Worm (Caenorhabditis elegans) whole organism, early embryonic: ENCODE data around the gene C24H12.8.

Experiments used
- sea-1 ChIP-seq: fragments of 200-800 bp; sonication (Bioruptor generic); conservative IDR thresholded peaks from 2 replicates; pipeline ENCODE4 v1.3.6; 2022; ENCODE audit warnings: missing genetic modification characterization, missing compliant biosample characterization
- tbx-37 ChIP-seq: fragments of 200-800 bp; sonication (Bioruptor generic); conservative IDR thresholded peaks from 2 replicates; pipeline ENCODE4 v1.3.6; 2022; ENCODE audit warnings: missing genetic modification reagents, missing genetic modification characterization, missing compliant biosample characterization

- TF ChIP-seq tbx-37, result no peak
- no peak for TF ChIP-seq sea-1
These were observed 38.3 kb upstream of the C24H12.8 start for ce11 chrII:461297-461696.
